Fruit fly (Drosophila melanogaster) whole organism, wandering third instar larva: ENCODE measurements around the gene HDAC3.

Experiments used
- CG32264 ChIP-seq: fragments of 200-800 bp; sonication (Bioruptor generic); optimal IDR thresholded peaks from 2 replicates; lab custom pipeline; 2016; ENCODE audit warnings: missing biosample characterization, missing genetic modification characterization
- CG9705 ChIP-seq: fragments of 200-800 bp; sonication (Bioruptor generic); optimal IDR thresholded peaks from 2 replicates; lab custom pipeline; 2018; ENCODE audit warnings: missing biosample characterization, mild to moderate bottlenecking, missing genetic modification characterization
- CrebA ChIP-seq: fragments of 200-800 bp; sonication (Bioruptor generic); optimal IDR thresholded peaks from 2 replicates; lab custom pipeline; 2016; ENCODE audit warnings: missing biosample characterization, mild to moderate bottlenecking, missing genetic modification characterization, borderline replicate concordance
- Dif ChIP-seq: fragments of 200-275, 200-300 bp; sonication (Bioruptor generic); optimal IDR thresholded peaks from 2 replicates; lab custom pipeline; 2018; ENCODE audit warnings: missing biosample characterization, missing genetic modification characterization; ENCODE audit not compliant: partially characterized antibody
- GATAd ChIP-seq: sonication (Bioruptor generic); optimal IDR thresholded peaks from 2 replicates; lab custom pipeline; 2016; ENCODE audit warnings: missing biosample characterization, missing genetic modification characterization
- HLH106 ChIP-seq: fragments of 200-800 bp; optimal IDR thresholded peaks from 3 replicates; lab custom pipeline; 2019; ENCODE audit warnings: missing biosample characterization, mild to moderate bottlenecking, missing genetic modification characterization, moderate library complexity
- Hnf4 ChIP-seq: fragments of 200-800 bp; sonication (Bioruptor generic); optimal IDR thresholded peaks from 2 replicates; lab custom pipeline; 2016; ENCODE audit warnings: missing biosample characterization, mild to moderate bottlenecking, missing genetic modification characterization
- Hr78 ChIP-seq: fragments of >200 bp; optimal IDR thresholded peaks from 2 replicates; lab custom pipeline; 2017; ENCODE audit warnings: missing biosample characterization, missing genetic modification characterization
- Hr83 ChIP-seq: fragments of 200-300 bp; sonication (Bioruptor generic); optimal IDR thresholded peaks from 2 replicates; lab custom pipeline; 2016; ENCODE audit warnings: missing biosample characterization, mild to moderate bottlenecking, missing genetic modification characterization, moderate library complexity; ENCODE audit not compliant: poor library complexity, severe bottlenecking
- Jra ChIP-seq: sonication (Bioruptor generic); optimal IDR thresholded peaks from 2 replicates; lab custom pipeline; 2016; ENCODE audit warnings: missing biosample characterization, missing genetic modification characterization
- Mio ChIP-seq: sonication (Bioruptor generic); optimal IDR thresholded peaks from 2 replicates; lab custom pipeline; 2016; ENCODE audit warnings: missing biosample characterization, missing genetic modification characterization
- Myc ChIP-seq: fragments of >200 bp; optimal IDR thresholded peaks from 2 replicates; lab custom pipeline; 2017
- N ChIP-seq: fragments of >200 bp; optimal IDR thresholded peaks from 2 replicates; lab custom pipeline; 2018; ENCODE audit warnings: missing biosample characterization, missing external identifiers, missing genetic modification characterization
- OdsH ChIP-seq: fragments of 200-800 bp; sonication (Bioruptor generic); optimal IDR thresholded peaks from 2 replicates; lab custom pipeline; 2016; ENCODE audit warnings: missing biosample characterization, mild to moderate bottlenecking, missing genetic modification characterization
- Rel ChIP-seq, 2 experiments: fragments of 200-800 bp; sonication (Bioruptor generic) in 1 of 2; optimal IDR thresholded peaks; 2 replicates in 1 of 2; 3 replicates in 1 of 2; lab custom pipeline; 2016 to 2019; ENCODE audit warnings: mild to moderate bottlenecking in 2 of 2, missing biosample characterization in 2 of 2, missing genetic modification characterization in 2 of 2, moderate library complexity in 1 of 2
- Sp1 ChIP-seq: fragments of 200-800 bp; sonication (Bioruptor generic); optimal IDR thresholded peaks from 3 replicates; lab custom pipeline; 2019; ENCODE audit warnings: missing biosample characterization, mild to moderate bottlenecking, missing genetic modification characterization, moderate library complexity
- Vsx2 ChIP-seq: fragments of 200-300, 225-300 bp; sonication (Bioruptor generic); optimal IDR thresholded peaks from 2 replicates; lab custom pipeline; 2018; ENCODE audit warnings: missing biosample characterization, missing genetic modification characterization; ENCODE audit not compliant: partially characterized antibody
- br ChIP-seq: fragments of 200-800 bp; sonication (Bioruptor generic); optimal IDR thresholded peaks from 2 replicates; lab custom pipeline; 2016; ENCODE audit warnings: missing biosample characterization, missing genetic modification characterization
- brk ChIP-seq: fragments of 200-800 bp; sonication (Bioruptor generic); optimal IDR thresholded peaks from 2 replicates; lab custom pipeline; 2016; ENCODE audit warnings: missing biosample characterization, mild to moderate bottlenecking, missing genetic modification characterization
- dmrt93B ChIP-seq: fragments of 200-800 bp; sonication (Bioruptor generic); optimal IDR thresholded peaks from 2 replicates; lab custom pipeline; 2018; ENCODE audit warnings: missing biosample characterization, mild to moderate bottlenecking, missing genetic modification characterization
- dsf ChIP-seq: sonication (Bioruptor generic); optimal IDR thresholded peaks from 2 replicates; lab custom pipeline; 2016; ENCODE audit warnings: missing biosample characterization, missing genetic modification characterization, borderline replicate concordance
- ey ChIP-seq: fragments of 200-800 bp; sonication (Bioruptor generic); optimal IDR thresholded peaks from 2 replicates; lab custom pipeline; 2016; ENCODE audit warnings: missing biosample characterization, missing genetic modification characterization
- foxo ChIP-seq, 2 experiments: fragments of 200-800 bp; sonication (Bioruptor generic); optimal IDR thresholded peaks; 2 replicates in 1 of 2; 3 replicates in 1 of 2; lab custom pipeline; 2016 to 2017; ENCODE audit warnings: missing biosample characterization in 2 of 2, missing genetic modification characterization in 2 of 2
- fru ChIP-seq: fragments of 200-800 bp; sonication (Bioruptor generic); optimal IDR thresholded peaks from 3 replicates; lab custom pipeline; 2016; ENCODE audit warnings: missing biosample characterization, mild to moderate bottlenecking, missing genetic modification characterization
- h ChIP-seq: fragments of 200-800 bp; sonication (Bioruptor generic); optimal IDR thresholded peaks from 3 replicates; lab custom pipeline; 2016; ENCODE audit warnings: missing biosample characterization, mild to moderate bottlenecking, missing genetic modification characterization
- jim ChIP-seq: fragments of 175-275, 200-325 bp; sonication (Bioruptor generic); optimal IDR thresholded peaks from 2 replicates; lab custom pipeline; 2016; ENCODE audit warnings: missing biosample characterization, mild to moderate bottlenecking, missing genetic modification characterization
- lola ChIP-seq: fragments of >200 bp; optimal IDR thresholded peaks from 2 replicates; lab custom pipeline; 2017; ENCODE audit warnings: missing biosample characterization, missing genetic modification characterization
- pan ChIP-seq: fragments of >200 bp; optimal IDR thresholded peaks from 2 replicates; lab custom pipeline; 2017
- psq ChIP-seq: fragments of 200-800 bp; sonication (Bioruptor generic); optimal IDR thresholded peaks from 3 replicates; lab custom pipeline; 2017; ENCODE audit warnings: missing biosample characterization, mild to moderate bottlenecking, missing genetic modification characterization, moderate library complexity
- rgr ChIP-seq: fragments of 200-800 bp; sonication (Bioruptor generic); optimal IDR thresholded peaks from 3 replicates; lab custom pipeline; 2016; ENCODE audit warnings: missing biosample characterization, mild to moderate bottlenecking, missing genetic modification characterization
- sage ChIP-seq: fragments of 200-800 bp; sonication (Bioruptor generic); optimal IDR thresholded peaks from 2 replicates; lab custom pipeline; 2016; ENCODE audit warnings: missing biosample characterization, mild to moderate bottlenecking, missing genetic modification characterization
- sv ChIP-seq: fragments of 200-800 bp; sonication (Bioruptor generic); optimal IDR thresholded peaks from 3 replicates; lab custom pipeline; 2016; ENCODE audit warnings: missing biosample characterization, missing genetic modification characterization
- tai ChIP-seq: sonication (Bioruptor generic); optimal IDR thresholded peaks from 2 replicates; lab custom pipeline; 2016; ENCODE audit warnings: missing biosample characterization, missing genetic modification characterization
- usp ChIP-seq: fragments of >200 bp; optimal IDR thresholded peaks from 2 replicates; lab custom pipeline; 2017; ENCODE audit warnings: missing biosample characterization, missing genetic modification characterization
- woc ChIP-seq: sonication (Bioruptor generic); optimal IDR thresholded peaks from 2 replicates; lab custom pipeline; 2016; ENCODE audit warnings: missing biosample characterization, mild to moderate bottlenecking, missing genetic modification characterization

Gene HDAC3

dm6 chr3R:5483488-5484109 lies 9.2 kb upstream of the HDAC3 start, which contains the start of gene ksr:
ksr (minus strand) TSS chr3R:5483906.
- no peak for TF ChIP-seq OdsH (GFP tag; lab: Kevin White, UChicago)
- peak; percentile 0 for TF ChIP-seq Dif (GFP tag; lab: Kevin White, UChicago)
- no peak for TF ChIP-seq jim (GFP tag; lab: Kevin White, UChicago)
- peak; percentile 14 for TF ChIP-seq HLH106 (tag; lab: Kevin White, UChicago)
- peak; percentile 38 for TF ChIP-seq Sp1
- no peak for TF ChIP-seq Rel (GFP tag; optimal IDR thresholded peaks at IDR 0.05; lab: Kevin White, UChicago)
- TF ChIP-seq Rel (tag; optimal IDR thresholded peaks at IDR 0.05; lab: Kevin White, UChicago) = no peak
- TF ChIP-seq, all 38 proteins: peak for 3

- TF ChIP-seq rgr (GFP tag; lab: Kevin White, UChicago) = no peak
- TF ChIP-seq CG9705 (GFP tag; lab: Kevin White, UChicago) = no peak
- TF ChIP-seq fru (GFP tag; lab: Kevin White, UChicago) = no peak
- no peak for TF ChIP-seq Dif (GFP tag; lab: Kevin White, UChicago)
- no peak for TF ChIP-seq Hr78
Measured at dm6 chr3R:5482790-5483189, 8.4 kb upstream of the HDAC3 start.

DNA sequence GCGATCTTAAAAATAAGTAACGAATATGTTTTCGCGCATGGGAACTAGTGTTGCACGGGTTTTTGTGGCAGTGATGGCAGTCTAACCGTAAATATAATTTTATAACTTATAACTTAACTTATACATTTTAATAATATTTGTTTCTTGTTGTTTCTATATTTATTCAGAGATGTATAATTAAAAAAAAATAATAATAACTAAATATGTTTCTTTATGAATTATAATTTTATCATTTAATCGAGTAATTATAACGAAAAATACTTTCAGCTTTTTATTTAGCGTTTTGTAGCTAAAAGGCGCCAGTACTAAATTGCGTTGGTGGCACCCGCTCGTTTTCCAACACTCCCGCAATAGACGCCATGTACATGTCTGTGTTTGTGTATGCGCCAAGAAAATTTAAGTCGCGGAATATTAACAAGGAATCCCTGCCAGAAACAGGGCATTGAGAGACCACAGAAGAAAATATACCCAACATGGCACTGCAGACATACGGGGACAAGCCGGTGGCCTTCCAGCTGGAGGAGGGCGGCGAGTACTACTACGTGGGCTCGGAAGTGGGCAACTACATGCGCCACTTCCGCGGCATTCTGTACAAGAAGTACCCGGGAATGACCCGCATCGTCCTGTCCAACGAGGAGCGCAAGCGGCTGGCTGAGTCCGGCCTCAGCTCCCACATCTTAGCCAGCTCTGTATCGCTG lies 3.7 kb downstream of the HDAC3 start, which contains the start of the genes mRpL44 and Snr1:
Gene mRpL44, minus strand, starts transcription at position 51 of the 698 bp plus-strand sequence.
Gene Snr1, plus strand, starts transcription at position 341 of the 698 bp plus-strand sequence.
- TF ChIP-seq OdsH (GFP tag; lab: Kevin White, UChicago) (peak; percentile 48), HLH106 (tag; lab: Kevin White, UChicago) (peak; percentile 74), Myc (peak; percentile 97), ey (no peak), psq (peak; percentile 55), CG9705 (GFP tag; lab: Kevin White, UChicago) (peak; percentile 35), sv (GFP tag; lab: Kevin White, UChicago) (no peak), Sp1 (peak; percentile 73), woc (peak; percentile 75), tai (GFP tag; lab: Kevin White, UChicago) (no peak), foxo (GFP tag; optimal IDR thresholded peaks at IDR 0.05; lab: Kevin White, UChicago) (peak in 1 of 2 experiments; percentile 58)

DNA sequence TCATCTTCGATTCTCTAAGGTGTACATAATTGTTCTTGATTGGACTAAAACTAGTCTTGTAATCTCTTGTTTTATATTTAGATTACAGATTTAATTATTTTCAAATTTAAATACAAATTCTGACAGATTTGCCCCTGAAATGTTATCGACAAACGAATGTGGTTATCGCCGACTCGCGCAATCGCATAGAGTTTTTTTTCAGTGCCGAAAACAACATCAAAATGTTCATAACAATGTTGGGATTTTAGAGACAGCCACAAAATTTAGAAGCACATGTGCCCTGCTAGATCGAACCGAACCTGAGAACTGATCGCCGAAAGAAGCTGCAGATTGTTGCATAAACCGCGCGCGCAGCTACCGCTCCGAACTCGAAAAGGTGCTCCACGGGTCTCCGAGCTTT lies 6.8 kb downstream of the HDAC3 start, which contains the start of gene POLDIP2:
Gene POLDIP2, plus strand, starts transcription at position 160 of the 400 bp plus-strand sequence.
- TF ChIP-seq Hr78 (no peak), Hr83 (GFP tag; lab: Kevin White, UChicago) (peak; percentile 9), Sp1 (no peak), Rel (GFP tag; optimal IDR thresholded peaks at IDR 0.05; lab: Kevin White, UChicago) (no peak), Rel (tag; optimal IDR thresholded peaks at IDR 0.05; lab: Kevin White, UChicago) (peak; percentile 47), rgr (GFP tag; lab: Kevin White, UChicago) (peak; percentile 8)
- TF ChIP-seq, all 38 proteins: peak for 3

dm6 chr3R:5466875-5467274 lies 7.5 kb downstream of the HDAC3 start, which contains the start of gene RpL35A:
RpL35A (minus strand) TSS chr3R:5467101.
- TF ChIP-seq Sp1 = peak; percentile 86
- no peak for TF ChIP-seq Vsx2 (GFP tag; lab: Kevin White, UChicago)
- peak; percentile 58 for TF ChIP-seq HLH106 (tag; lab: Kevin White, UChicago)
- TF ChIP-seq pan (lab: Kevin White, UChicago) = no peak
- TF ChIP-seq sage (GFP tag; lab: Kevin White, UChicago) = no peak
- peak; percentile 75 for TF ChIP-seq CG9705 (GFP tag; lab: Kevin White, UChicago)
- no peak for TF ChIP-seq Hr78
- TF ChIP-seq CrebA (GFP tag; lab: Kevin White, UChicago) = no peak
- peak; percentile 4 for TF ChIP-seq OdsH (GFP tag; lab: Kevin White, UChicago)
- peak; percentile 62 for TF ChIP-seq fru (GFP tag; lab: Kevin White, UChicago)
- no peak for TF ChIP-seq brk (GFP tag; lab: Kevin White, UChicago)
- no peak for TF ChIP-seq dsf (GFP tag; lab: Kevin White, UChicago)
- peak; percentile 73 for TF ChIP-seq br (GFP tag; lab: Kevin White, UChicago)
- TF ChIP-seq jim (GFP tag; lab: Kevin White, UChicago) = no peak
- no peak for TF ChIP-seq Dif (GFP tag; lab: Kevin White, UChicago)
- no peak for TF ChIP-seq GATAd (GFP tag; lab: Kevin White, UChicago)
- no peak for TF ChIP-seq N
- peak; percentile 68 for TF ChIP-seq CG32264 (GFP tag; lab: Kevin White, UChicago)
- TF ChIP-seq Hnf4 (GFP tag; lab: Kevin White, UChicago) = no peak
- TF ChIP-seq sv (GFP tag; lab: Kevin White, UChicago) = no peak
- peak; percentile 42 to 56 for TF ChIP-seq foxo (GFP tag; optimal IDR thresholded peaks at IDR 0.05; lab: Kevin White, UChicago)
- TF ChIP-seq h (GFP tag; lab: Kevin White, UChicago) = peak; percentile 71
- peak; percentile 26 for TF ChIP-seq woc
- TF ChIP-seq dmrt93B (GFP tag; lab: Kevin White, UChicago) = peak; percentile 71
- no peak for TF ChIP-seq psq
- peak; percentile 16 for TF ChIP-seq ey
- TF ChIP-seq lola (GFP tag; lab: Kevin White, UChicago) = no peak
- no peak for TF ChIP-seq Mio (GFP tag; lab: Kevin White, UChicago)
- TF ChIP-seq Jra (GFP tag; lab: Kevin White, UChicago) = no peak
- TF ChIP-seq tai (GFP tag; lab: Kevin White, UChicago) = no peak
- peak; percentile 30 for TF ChIP-seq Myc
- no peak for TF ChIP-seq Rel (GFP tag; optimal IDR thresholded peaks at IDR 0.05; lab: Kevin White, UChicago)
- TF ChIP-seq Rel (tag; optimal IDR thresholded peaks at IDR 0.05; lab: Kevin White, UChicago) = peak; percentile 54
- no peak for TF ChIP-seq usp (GFP tag; lab: Kevin White, UChicago)
- TF ChIP-seq rgr (GFP tag; lab: Kevin White, UChicago) = peak; percentile 83
